Worm (Caenorhabditis elegans): ENCODE measurements around the gene mtss-1.
A peak's percentile ranks its signal among the peaks of the same experiment; 100 is the strongest.

Gene mtss-1

ce11 chrIII:8775953-8776352 is 7.8 kb downstream of the mtss-1 start, which contains the start of gene snap-29:
TSS of gene snap-29 (plus strand) at chrIII:8776253.
- TF ChIP-seq atf-7 (tag; optimal IDR thresholded peaks at IDR 0.05) (no peak), hmg-20 (GFP tag; IDR thresholded peaks at IDR 0.05) (no peak), F22D6.2 (tag; optimal IDR thresholded peaks at IDR 0.05) (no peak), F49E8.2 (tag; optimal IDR thresholded peaks at IDR 0.05; ENCODE audit: insufficient read depth) (no peak), hlh-12 (tag; optimal IDR thresholded peaks at IDR 0.05) (no peak), nfyb-1 (GFP tag; IDR thresholded peaks at IDR 0.05) (0 out of 2 replicates have a peak, but pooled peaks have one; percentile 9), athp-1 (tag; optimal IDR thresholded peaks at IDR 0.05) (no peak), attf-5 (GFP tag; optimal IDR thresholded peaks at IDR 0.05) (no peak)

ce11 chrIII:8779912-8780311 is 11.8 kb downstream of the mtss-1 start, which contains the start of gene K02D10.4:
TSS of gene K02D10.4 (minus strand) at chrIII:8780012.
- TF ChIP-seq unc-62 (GFP tag; optimal IDR thresholded peaks at IDR 0.05) (no peak), let-526 (GFP tag; IDR thresholded peaks at IDR 0.05) (no peak), lag-1 (GFP tag; IDR thresholded peaks at IDR 0.05) (no peak), attf-3 (GFP tag; conservative IDR thresholded peaks at IDR 0.05) (no peak), T07F8.4 (tag; optimal IDR thresholded peaks at IDR 0.05) (no peak), hlh-12 (tag; optimal IDR thresholded peaks at IDR 0.05) (no peak), nhr-120 (GFP tag; IDR thresholded peaks at IDR 0.05) (no peak), egl-44 (GFP tag; IDR thresholded peaks at IDR 0.05) (no peak), F23B12.7 (tag; optimal IDR thresholded peaks at IDR 0.05; ENCODE audit: insufficient read depth) (no peak), dpl-1 (GFP tag; optimal IDR thresholded peaks at IDR 0.05) (no peak), zfh-2 (GFP tag; conservative IDR thresholded peaks at IDR 0.05) (no peak), hlh-26 (GFP tag; conservative IDR thresholded peaks at IDR 0.05) (no peak), xnd-1 (tag; optimal IDR thresholded peaks at IDR 0.05) (no peak), rcor-1 (GFP tag; IDR thresholded peaks at IDR 0.05) (no peak), ceh-58 (GFP tag; IDR thresholded peaks at IDR 0.05) (no peak)

- TF ChIP-seq ztf-26 (tag; optimal IDR thresholded peaks at IDR 0.05), result peak; percentile 60
- no peak for TF ChIP-seq efl-1 (GFP tag; optimal IDR thresholded peaks at IDR 0.05)
- TF ChIP-seq D2030.7 (GFP tag; IDR thresholded peaks at IDR 0.05), result no peak
- no peak for TF ChIP-seq snpc-1.3 (tag; optimal IDR thresholded peaks at IDR 0.05; ENCODE audit: insufficient read depth)
- TF ChIP-seq ztf-28 (GFP tag; IDR thresholded peaks at IDR 0.05), result no peak
- no peak for TF ChIP-seq rpc-1 (optimal IDR thresholded peaks at IDR 0.05)
- TF ChIP-seq rpc-1 (tag; optimal IDR thresholded peaks at IDR 0.05), result no peak
- no peak for TF ChIP-seq cebp-1 (GFP tag; IDR thresholded peaks at IDR 0.05)
- peak; percentile 27 for TF ChIP-seq cebp-1 (tag; optimal IDR thresholded peaks at IDR 0.05)
- TF ChIP-seq attf-5 (GFP tag; optimal IDR thresholded peaks at IDR 0.05), result no peak
- no peak for TF ChIP-seq madf-6 (GFP tag; IDR thresholded peaks at IDR 0.05)
- no peak for TF ChIP-seq Y53F4B.3 (GFP tag; IDR thresholded peaks at IDR 0.05)
- TF ChIP-seq rec-8 (tag; optimal IDR thresholded peaks at IDR 0.05), result no peak
- no peak for TF ChIP-seq snpc-3.4 (tag; optimal IDR thresholded peaks at IDR 0.05)
- no peak for TF ChIP-seq repo-1 (tag; optimal IDR thresholded peaks at IDR 0.05)
- no peak for TF ChIP-seq mcd-1 (GFP tag; IDR thresholded peaks at IDR 0.05)
- no peak for TF ChIP-seq ztf-25 (GFP tag; IDR thresholded peaks at IDR 0.05)
- no peak for TF ChIP-seq lsy-27 (tag; optimal IDR thresholded peaks at IDR 0.05; ENCODE audit: borderline replicate concordance, insufficient read depth)
- TF ChIP-seq rcor-1 (GFP tag; IDR thresholded peaks at IDR 0.05), result no peak
- TF ChIP-seq somi-1 (GFP tag; optimal IDR thresholded peaks at IDR 0.05), result peak; percentile 60
- no peak for TF ChIP-seq B0261.1 (tag; optimal IDR thresholded peaks at IDR 0.05)
- TF ChIP-seq hlh-12 (tag; optimal IDR thresholded peaks at IDR 0.05), result no peak
- TF ChIP-seq fkh-3 (tag; optimal IDR thresholded peaks at IDR 0.05), result no peak
- no peak for TF ChIP-seq pbrm-1 (GFP tag; IDR thresholded peaks at IDR 0.05)
- no peak for TF ChIP-seq hrde-1 (tag; optimal IDR thresholded peaks at IDR 0.05; ENCODE audit: borderline replicate concordance)
- TF ChIP-seq dox-1 (GFP tag; IDR thresholded peaks at IDR 0.05), result no peak
- TF ChIP-seq F57A8.1 (GFP tag; optimal IDR thresholded peaks at IDR 0.05), result no peak
- no peak for TF ChIP-seq nhr-27 (tag; optimal IDR thresholded peaks at IDR 0.05)
Measured at ce11 chrIII:8780473-8780872, 12.4 kb downstream of the mtss-1 start.
